Fruit fly (Drosophila melanogaster) S2 (cell line): ENCODE measurements around the gene CG5966.

Source experiments
- CG8478 ChIP-seq: fragments of >200 bp; optimal IDR thresholded peaks from 2 replicates; lab custom pipeline; 2018
- CTCF ChIP-seq, 2 experiments: fragments of >200 bp; optimal IDR thresholded peaks; 2 replicates each; lab custom pipeline; 2018

dm6 chrX:5992141-5992540 is 3.5 kb downstream of the CG5966 start:
- TF ChIP-seq CG8478 (lab: Kevin White, UChicago) (no peak), CTCF (optimal IDR thresholded peaks at IDR 0.05; lab: Kevin White, UChicago) (peak; percentile 69 to 80)
